Worm (Caenorhabditis elegans): ENCODE measurements around the gene ssp-10.

The ssp-10 gene

ce11 chrIV:9825196-9825744 lies 25.6 kb downstream of the ssp-10 start, which contains the start of gene mtr-4:
mtr-4 (plus strand) TSS chrIV:9825694.
- peak; percentile 5 for TF ChIP-seq F49E8.2 (tag; optimal IDR thresholded peaks at IDR 0.05; ENCODE audit: borderline replicate concordance)
- TF ChIP-seq ctbp-1 (GFP tag; IDR thresholded peaks at IDR 0.05) = no peak
- TF ChIP-seq nhr-28 (tag; optimal IDR thresholded peaks at IDR 0.05) = peak; percentile 3
- peak in 1 of 2 experiments; percentile 17 for TF ChIP-seq mdl-1 (tag; optimal IDR thresholded peaks at IDR 0.05)
- peak; percentile 8 for TF ChIP-seq mes-2 (tag; optimal IDR thresholded peaks at IDR 0.05; ENCODE audit: poor library complexity, severe bottlenecking)
- 0 out of 2 replicates have a peak, but pooled peaks have one; percentile 53 for TF ChIP-seq tra-1 (GFP tag; IDR thresholded peaks at IDR 0.05)
- TF ChIP-seq pqm-1 (tag; optimal IDR thresholded peaks at IDR 0.05) = peak; percentile 27
- no peak for TF ChIP-seq unc-39 (tag; optimal IDR thresholded peaks at IDR 0.05)
- TF ChIP-seq unc-130 (GFP tag; optimal IDR thresholded peaks at IDR 0.05) = peak; percentile 8
- TF ChIP-seq dve-1 (tag; optimal IDR thresholded peaks at IDR 0.05; ENCODE audit: insufficient read depth) = no peak
- TF ChIP-seq snpc-1.2 (GFP tag; IDR thresholded peaks at IDR 0.05) = peak; percentile 80
- TF ChIP-seq dpl-1 (GFP tag; optimal IDR thresholded peaks at IDR 0.05) = peak; percentile 71
- TF ChIP-seq lin-38 (GFP tag; IDR thresholded peaks at IDR 0.05) = peak; percentile 95
- TF ChIP-seq rbr-2 (tag; optimal IDR thresholded peaks at IDR 0.05) = no peak

ce11 chrIV:9824480-9824879 lies 26.4 kb downstream of the ssp-10 start, which contains the start of gene catp-6:
catp-6 (minus strand) TSS chrIV:9824580.
- no peak for TF ChIP-seq mdl-1 (tag; optimal IDR thresholded peaks at IDR 0.05)
- no peak for TF ChIP-seq pha-4 (GFP tag; IDR thresholded peaks at IDR 0.05)
- TF ChIP-seq pha-4 (tag; optimal IDR thresholded peaks at IDR 0.05) = no peak
- TF ChIP-seq T20F7.1 (GFP tag; optimal IDR thresholded peaks at IDR 0.05) = no peak
- TF ChIP-seq saeg-2 (GFP tag; IDR thresholded peaks at IDR 0.05) = no peak
- TF ChIP-seq ceh-28 (tag; optimal IDR thresholded peaks at IDR 0.05) = no peak
- no peak for TF ChIP-seq T26A8.4 (GFP tag; IDR thresholded peaks at IDR 0.05)
- TF ChIP-seq lin-1 (GFP tag; IDR thresholded peaks at IDR 0.05) = no peak

- TF ChIP-seq php-3 (GFP tag; IDR thresholded peaks at IDR 0.05) (no peak), pha-4 (GFP tag; IDR thresholded peaks at IDR 0.05) (no peak), pha-4 (tag; optimal IDR thresholded peaks at IDR 0.05) (no peak), dmd-8 (GFP tag; IDR thresholded peaks at IDR 0.05) (no peak), nhr-111 (GFP tag; optimal IDR thresholded peaks at IDR 0.05) (no peak), pqm-1 (tag; optimal IDR thresholded peaks at IDR 0.05) (no peak), set-16 (GFP tag; IDR thresholded peaks at IDR 0.05) (peak; percentile 71), daf-8 (GFP tag; IDR thresholded peaks at IDR 0.05) (no peak), F10B5.3 (tag; optimal IDR thresholded peaks at IDR 0.05) (no peak), ceh-62 (tag; optimal IDR thresholded peaks at IDR 0.05) (no peak)
Measured at ce11 chrIV:9822585-9822984, 28.2 kb downstream of the ssp-10 start.

- TF ChIP-seq arid-1 (GFP tag; conservative IDR thresholded peaks at IDR 0.05) (no peak), ceh-28 (tag; optimal IDR thresholded peaks at IDR 0.05) (no peak), hmg-1.1 (GFP tag; IDR thresholded peaks at IDR 0.05) (no peak), saeg-2 (GFP tag; IDR thresholded peaks at IDR 0.05) (no peak), zag-1 (tag; optimal IDR thresholded peaks at IDR 0.05) (no peak)
Measured at ce11 chrIV:9821621-9822020, 29.2 kb downstream of the ssp-10 start, which contains the start of gene col-123. col-123 (plus strand) TSS chrIV:9821921.

- no peak for TF ChIP-seq snpc-4 (tag; optimal IDR thresholded peaks at IDR 0.05)
- no peak for TF ChIP-seq php-3 (GFP tag; IDR thresholded peaks at IDR 0.05)
- no peak for TF ChIP-seq F37D6.2 (tag; optimal IDR thresholded peaks at IDR 0.05)
- no peak for TF ChIP-seq lin-15B (tag; optimal IDR thresholded peaks at IDR 0.05)
- TF ChIP-seq dmd-6 (GFP tag; IDR thresholded peaks at IDR 0.05) = no peak
- no peak for TF ChIP-seq nhr-25 (tag; optimal IDR thresholded peaks at IDR 0.05; ENCODE audit: borderline replicate concordance, insufficient read depth)
- no peak for TF ChIP-seq spr-3 (GFP tag; optimal IDR thresholded peaks at IDR 0.05)
- no peak for TF ChIP-seq hmg-1.1 (GFP tag; IDR thresholded peaks at IDR 0.05)
- no peak for TF ChIP-seq zfp-2 (tag; optimal IDR thresholded peaks at IDR 0.05)
- TF ChIP-seq nhr-48 (tag; optimal IDR thresholded peaks at IDR 0.05) = no peak
- no peak for TF ChIP-seq lin-39 (tag; optimal IDR thresholded peaks at IDR 0.05)
- TF ChIP-seq dmd-8 (GFP tag; IDR thresholded peaks at IDR 0.05) = no peak
- no peak for TF ChIP-seq aly-2 (tag; optimal IDR thresholded peaks at IDR 0.05)
- no peak for TF ChIP-seq daf-12 (tag; optimal IDR thresholded peaks at IDR 0.05)
- no peak for TF ChIP-seq cey-2 (tag; optimal IDR thresholded peaks at IDR 0.05; ENCODE audit: borderline replicate concordance, insufficient read depth)
- TF ChIP-seq tag-97 (GFP tag; IDR thresholded peaks at IDR 0.05) = no peak
Measured at ce11 chrIV:9815432-9815831, 35.4 kb downstream of the ssp-10 start, which contains the start of gene egl-20. egl-20 (minus strand) TSS chrIV:9815532.

Measured in whole organism, L4 larva.